Worm (Caenorhabditis elegans) whole organism, late embryonic: ENCODE data around the gene pygl-1.

ENCODE experiments used
- ama-1 ChIP-seq: fragments of 150-350 bp; optimal IDR thresholded peaks from 2 replicates; lab custom pipeline; 2014
- ceh-18 ChIP-seq: sonication (generic microtip); optimal IDR thresholded peaks from 2 replicates; lab custom pipeline; 2016; ENCODE audit warnings: missing genetic modification characterization, missing compliant biosample characterization
- ceh-22 ChIP-seq: sonication (generic microtip); optimal IDR thresholded peaks from 2 replicates; lab custom pipeline; 2017; ENCODE audit warnings: missing biosample characterization, missing genetic modification characterization
- ceh-31 ChIP-seq: sonication (generic microtip); optimal IDR thresholded peaks from 2 replicates; lab custom pipeline; 2016; ENCODE audit warnings: missing genetic modification characterization, missing compliant biosample characterization
- ceh-45 ChIP-seq: fragments of 200-800 bp; sonication (Bioruptor generic); IDR thresholded peaks from 2 replicates; pipeline ENCODE4 v1.3.6; 2022; ENCODE audit warnings: missing genetic modification reagents, missing genetic modification characterization, missing compliant biosample characterization
- ceh-6 ChIP-seq: fragments of 200-800 bp; sonication (Bioruptor generic); optimal IDR thresholded peaks from 2 replicates; lab custom pipeline; 2018; ENCODE audit warnings: mild to moderate bottlenecking, missing genetic modification characterization, missing compliant biosample characterization
- eyg-1 ChIP-seq: sonication (generic microtip); optimal IDR thresholded peaks from 2 replicates; lab custom pipeline; 2016; ENCODE audit warnings: missing genotype, missing genetic modification characterization, missing compliant biosample characterization
- madf-2 ChIP-seq: sonication (generic microtip); optimal IDR thresholded peaks from 2 replicates; lab custom pipeline; 2017; ENCODE audit warnings: missing genetic modification characterization, missing compliant biosample characterization
- nfya-1 ChIP-seq: sonication (generic microtip); optimal IDR thresholded peaks from 2 replicates; lab custom pipeline; 2017; ENCODE audit warnings: missing genetic modification characterization, mild to moderate bottlenecking, missing compliant biosample characterization, antibody characterized with exemption, moderate library complexity
- nhr-11 ChIP-seq: fragments of 150-350 bp; optimal IDR thresholded peaks from 2 replicates; lab custom pipeline; 2014; ENCODE audit warnings: missing biosample characterization, missing genetic modification characterization
- syd-9 ChIP-seq: sonication (generic microtip); optimal IDR thresholded peaks from 2 replicates; lab custom pipeline; 2016; ENCODE audit warnings: mild to moderate bottlenecking, missing genetic modification characterization, moderate library complexity, missing compliant biosample characterization

- TF ChIP-seq nfya-1 (tag; lab: Kevin White, UChicago) (no peak), madf-2 (no peak), ceh-18 (no peak), nhr-11 (tag; lab: Kevin White, UChicago) (no peak), ceh-45 (GFP tag; lab: Robert Waterston, UW) (no peak), eyg-1 (no peak), ama-1 (no peak), ceh-22 (tag; lab: Kevin White, UChicago) (no peak), ceh-31 (tag; lab: Kevin White, UChicago) (no peak), ceh-6 (GFP tag; lab: Kevin White, UChicago) (no peak), syd-9 (no peak)
Measured at ce11 chrV:3634293-3635016, 55.6 kb downstream of the pygl-1 start.
